Worm (Caenorhabditis elegans): Measurements from ENCODE around the gene fbxc-39.
A peak's percentile ranks its signal among the peaks of the same experiment; 100 is the strongest.

Gene fbxc-39

ce11 chrII:988437-988836 is at the start of gene fbxc-39:
TSS of gene fbxc-39 (plus strand) at chrII:988737.
- no peak for TF ChIP-seq Y22D7AL.16 (tag; optimal IDR thresholded peaks at IDR 0.05)
- no peak for TF ChIP-seq zip-5 (tag; optimal IDR thresholded peaks at IDR 0.05)
- no peak for TF ChIP-seq tbx-2 (tag; optimal IDR thresholded peaks at IDR 0.05)
- no peak for TF ChIP-seq ceh-34 (tag; optimal IDR thresholded peaks at IDR 0.05)
- TF ChIP-seq ama-1 (optimal IDR thresholded peaks at IDR 0.05): no peak
- TF ChIP-seq sox-2 (GFP tag; IDR thresholded peaks at IDR 0.05): no peak
- TF ChIP-seq ceh-2 (tag; optimal IDR thresholded peaks at IDR 0.05): no peak
- no peak for TF ChIP-seq gmeb-2 (tag; optimal IDR thresholded peaks at IDR 0.05)
- no peak for TF ChIP-seq nhr-11 (tag; optimal IDR thresholded peaks at IDR 0.05)
- no peak for TF ChIP-seq madf-2 (tag; optimal IDR thresholded peaks at IDR 0.05)
- no peak for TF ChIP-seq eyg-1 (tag; optimal IDR thresholded peaks at IDR 0.05)
- no peak for TF ChIP-seq hlh-15 (tag; optimal IDR thresholded peaks at IDR 0.05)
- TF ChIP-seq npax-4 (tag; optimal IDR thresholded peaks at IDR 0.05): no peak
- no peak for TF ChIP-seq pha-4 (tag; optimal IDR thresholded peaks at IDR 0.05)
- no peak for TF ChIP-seq fkh-10 (GFP tag; optimal IDR thresholded peaks at IDR 0.05)

DNA sequence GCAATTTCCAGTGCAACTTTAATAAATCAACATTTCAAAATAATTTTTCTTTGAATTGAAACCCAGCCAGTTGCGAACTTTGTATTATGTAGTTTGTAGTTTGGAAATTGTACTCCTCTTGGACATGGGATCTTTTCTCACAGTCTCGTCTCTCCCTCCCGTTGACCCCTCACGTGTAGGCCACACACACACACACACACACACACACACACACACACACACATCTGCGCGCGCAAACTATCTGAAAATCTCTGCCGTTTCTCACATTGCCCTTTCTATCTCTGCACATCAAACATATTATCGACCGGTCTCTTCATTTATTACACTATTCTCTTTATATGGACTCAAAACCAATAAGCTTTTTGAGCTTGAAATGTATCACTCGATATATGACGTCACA is 47.8 kb upstream of the fbxc-39 start, which contains the start of gene fbxc-36:
Gene fbxc-36 (plus strand): TSS at position 205 of the 400 bp plus-strand sequence.
- TF ChIP-seq unc-55 (GFP tag; optimal IDR thresholded peaks at IDR 0.05) (no peak), mec-3 (tag; optimal IDR thresholded peaks at IDR 0.05; ENCODE audit: borderline replicate concordance) (no peak), madf-2 (tag; optimal IDR thresholded peaks at IDR 0.05) (no peak), hlh-30 (tag; optimal IDR thresholded peaks at IDR 0.05; ENCODE audit: insufficient read depth) (peak; percentile 48)

DNA sequence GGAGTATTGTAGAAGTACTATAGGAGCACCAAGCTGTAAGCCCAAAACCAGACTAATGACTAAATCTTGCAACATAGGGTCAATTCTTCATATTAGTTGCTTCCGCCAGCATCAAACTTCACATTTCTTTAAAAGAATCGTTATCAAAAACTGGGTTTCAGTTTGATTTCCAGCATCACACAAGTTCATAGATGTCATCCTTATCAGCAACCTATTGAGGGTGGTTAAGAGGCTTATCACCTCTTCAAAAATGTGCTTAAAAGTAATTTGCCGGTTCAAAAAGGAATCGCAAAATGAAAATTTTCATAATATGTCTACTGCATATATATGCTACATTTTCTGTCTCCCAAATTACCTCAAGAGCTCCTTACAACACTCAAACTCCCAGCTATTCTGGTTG is 44.8 kb upstream of the fbxc-39 start, which contains the start of gene clec-43:
Gene clec-43 (plus strand): TSS at position 294 of the 400 bp plus-strand sequence.
- TF ChIP-seq C38D4.7 (GFP tag; optimal IDR thresholded peaks at IDR 0.05) (no peak), pat-9 (tag; optimal IDR thresholded peaks at IDR 0.05) (no peak), che-1 (tag; optimal IDR thresholded peaks at IDR 0.05) (no peak), pqm-1 (tag; optimal IDR thresholded peaks at IDR 0.05) (no peak), pha-4 (tag; optimal IDR thresholded peaks at IDR 0.05) (no peak), rnt-1 (tag; optimal IDR thresholded peaks at IDR 0.05) (no peak), ceh-31 (tag; optimal IDR thresholded peaks at IDR 0.05) (no peak), ahr-1 (tag; optimal IDR thresholded peaks at IDR 0.05) (no peak), ceh-6 (GFP tag; optimal IDR thresholded peaks at IDR 0.05) (no peak), eyg-1 (tag; optimal IDR thresholded peaks at IDR 0.05) (no peak), elt-2 (tag; optimal IDR thresholded peaks at IDR 0.05) (no peak), ttx-3 (tag; optimal IDR thresholded peaks at IDR 0.05) (no peak), unc-55 (GFP tag; optimal IDR thresholded peaks at IDR 0.05) (no peak), K09A11.1 (tag; optimal IDR thresholded peaks at IDR 0.05; ENCODE audit: insufficient read depth) (no peak), hlh-13 (GFP tag; optimal IDR thresholded peaks at IDR 0.05) (no peak), ref-2 (tag; optimal IDR thresholded peaks at IDR 0.05) (no peak), unc-3 (GFP tag; conservative IDR thresholded peaks at IDR 0.05) (no peak), unc-3 (tag; optimal IDR thresholded peaks at IDR 0.05) (no peak)

- no peak for TF ChIP-seq rnt-1 (tag; optimal IDR thresholded peaks at IDR 0.05)
- no peak for TF ChIP-seq unc-3 (GFP tag; conservative IDR thresholded peaks at IDR 0.05)
- no peak for TF ChIP-seq unc-3 (tag; optimal IDR thresholded peaks at IDR 0.05)
- no peak for TF ChIP-seq ceh-2 (tag; optimal IDR thresholded peaks at IDR 0.05)
- no peak for TF ChIP-seq Y22D7AL.16 (tag; optimal IDR thresholded peaks at IDR 0.05)
- no peak for TF ChIP-seq ceh-24 (tag; optimal IDR thresholded peaks at IDR 0.05)
- no peak for TF ChIP-seq ahr-1 (tag; optimal IDR thresholded peaks at IDR 0.05)
- TF ChIP-seq pat-9 (tag; optimal IDR thresholded peaks at IDR 0.05): no peak
- no peak for TF ChIP-seq ets-4 (tag; optimal IDR thresholded peaks at IDR 0.05)
- no peak for TF ChIP-seq lim-6 (tag; optimal IDR thresholded peaks at IDR 0.05)
- TF ChIP-seq zip-5 (tag; optimal IDR thresholded peaks at IDR 0.05): no peak
- TF ChIP-seq dve-1 (tag; optimal IDR thresholded peaks at IDR 0.05): no peak
- TF ChIP-seq hlh-8 (tag; optimal IDR thresholded peaks at IDR 0.05): no peak
- no peak for TF ChIP-seq fkh-6 (tag; optimal IDR thresholded peaks at IDR 0.05)
- no peak for TF ChIP-seq mec-3 (tag; optimal IDR thresholded peaks at IDR 0.05; ENCODE audit: borderline replicate concordance)
- TF ChIP-seq elt-4 (tag; optimal IDR thresholded peaks at IDR 0.05): no peak
- TF ChIP-seq ceh-6 (GFP tag; optimal IDR thresholded peaks at IDR 0.05): no peak
- TF ChIP-seq eyg-1 (tag; optimal IDR thresholded peaks at IDR 0.05): no peak
- no peak for TF ChIP-seq sox-4 (tag; optimal IDR thresholded peaks at IDR 0.05)
- no peak for TF ChIP-seq pax-1 (tag; optimal IDR thresholded peaks at IDR 0.05)
Measured at ce11 chrII:948091-948490, 40.4 kb upstream of the fbxc-39 start, which contains the start of gene fbxc-32. TSS of gene fbxc-32 (minus strand) at chrII:948191.

All from whole organism, late embryonic.